Worm (Caenorhabditis elegans) whole organism, midembryonic: ENCODE measurements around the gene K08E4.2.

Source experiments
- T22C8.4 ChIP-seq: fragments of 200-800 bp; sonication (Bioruptor generic); IDR thresholded peaks from 2 replicates; pipeline ENCODE4 v1.3.6; 2022; ENCODE audit warnings: missing genetic modification characterization, missing compliant biosample characterization
- cog-1 ChIP-seq: sonication (generic microtip); optimal IDR thresholded peaks from 2 replicates; lab custom pipeline; 2016; ENCODE audit warnings: missing genetic modification characterization, missing compliant biosample characterization
- flt-1 ChIP-seq: fragments of 200-800 bp; sonication (Bioruptor generic); IDR thresholded peaks from 2 replicates; pipeline ENCODE4 v1.3.6; 2022; ENCODE audit warnings: missing genetic modification characterization, missing compliant biosample characterization
- klf-2 ChIP-seq: fragments of 200-800 bp; sonication (Bioruptor generic); conservative IDR thresholded peaks from 2 replicates; pipeline ENCODE4 v1.3.6; 2022; ENCODE audit warnings: missing genetic modification reagents, missing genetic modification characterization, missing compliant biosample characterization
- ref-1 ChIP-seq: fragments of 200-800 bp; sonication (Bioruptor generic); conservative IDR thresholded peaks from 2 replicates; pipeline ENCODE4 v1.3.6; 2022; ENCODE audit warnings: missing genetic modification reagents, missing genetic modification characterization, missing compliant biosample characterization
- tab-1 ChIP-seq: fragments of 200-800 bp; sonication (Bioruptor generic); IDR thresholded peaks from 2 replicates; pipeline ENCODE4 v1.3.6; 2022; ENCODE audit warnings: missing genetic modification characterization, missing compliant biosample characterization
- ztf-23 ChIP-seq: fragments of 200-800 bp; sonication (Bioruptor generic); IDR thresholded peaks from 2 replicates; pipeline ENCODE4 v1.3.6; 2022; ENCODE audit warnings: missing genetic modification reagents, missing genetic modification characterization, missing compliant biosample characterization
- ztf-29 ChIP-seq: fragments of 200-800 bp; sonication (Bioruptor generic); IDR thresholded peaks from 2 replicates; pipeline ENCODE4 v1.3.6; 2022; ENCODE audit warnings: missing genetic modification reagents, missing genetic modification characterization, missing compliant biosample characterization

ce11 chrIV:12044844-12045738 lies 11.4 kb downstream of the K08E4.2 start:
- TF ChIP-seq cog-1 (no peak), T22C8.4 (no peak), flt-1 (GFP tag; lab: Robert Waterston, UW) (no peak), tab-1 (GFP tag; lab: Robert Waterston, UW) (no peak), ztf-23 (no peak), ref-1 (no peak), ztf-29 (no peak), klf-2 (GFP tag; lab: Robert Waterston, UW) (no peak)
